Fruit fly (Drosophila melanogaster): ENCODE measurements around the gene Qtzl.

Qtzl gene

DNA sequence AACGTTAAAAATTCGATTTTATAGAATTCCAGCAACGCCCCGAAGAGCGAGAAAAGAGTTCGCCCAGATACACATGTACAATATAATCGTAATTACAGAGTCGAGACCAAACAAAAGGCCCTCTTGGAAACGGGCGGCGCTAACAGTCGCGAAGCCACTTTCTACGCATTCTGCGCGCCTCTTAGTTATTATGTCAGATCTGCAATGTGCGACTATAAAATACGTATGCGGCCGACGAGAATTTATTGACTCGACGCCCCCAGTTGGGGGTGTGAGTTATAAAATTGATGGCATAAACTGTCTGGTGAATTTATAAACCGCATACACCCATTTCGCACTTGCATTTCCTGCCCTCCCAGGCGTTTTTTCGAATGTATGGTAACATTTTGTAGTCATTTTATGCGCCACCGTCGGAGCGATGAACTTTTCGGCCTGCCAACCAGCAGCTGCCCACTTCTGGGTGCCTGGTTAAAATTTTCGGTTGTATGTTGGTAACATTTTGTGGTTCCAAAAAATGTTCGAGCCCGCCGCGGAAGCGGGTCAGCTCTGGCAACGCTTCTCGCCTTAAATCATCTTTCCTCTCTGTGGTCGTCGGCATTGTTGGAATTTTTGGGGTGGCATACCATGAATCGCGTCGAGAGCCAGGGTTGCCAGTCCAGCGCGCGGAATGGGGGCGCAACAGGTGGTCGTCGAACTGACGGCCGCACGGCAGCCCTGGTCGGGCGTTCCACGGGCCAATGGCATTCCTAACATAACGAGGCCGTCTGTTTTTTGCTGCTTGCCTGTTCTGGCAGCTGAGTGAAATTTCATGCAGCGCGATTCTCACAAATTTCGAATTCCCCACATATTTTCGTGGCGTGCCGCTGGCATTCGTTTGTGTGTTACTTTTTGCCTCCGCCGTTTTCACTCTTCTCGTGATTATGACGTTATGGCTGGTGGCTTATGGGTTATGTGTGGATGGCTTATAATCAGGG is 16.4 kb downstream of the Qtzl start (continued):
- no peak for TF ChIP-seq Gsc (GFP tag; IDR thresholded peaks at IDR 0.05)
- peak; percentile 92 for TF ChIP-seq Kr (GFP tag; optimal IDR thresholded peaks at IDR 0.05)
- no peak for TF ChIP-seq lola (GFP tag; optimal IDR thresholded peaks at IDR 0.05)
- TF ChIP-seq CG6272 (GFP tag; IDR thresholded peaks at IDR 0.05) = peak; percentile 80
- peak; percentile 80 for TF ChIP-seq CG1603 (tag; optimal IDR thresholded peaks at IDR 0.05)
- TF ChIP-seq lbe (GFP tag; optimal IDR thresholded peaks at IDR 0.05) = peak; percentile 54
- peak; percentile 43 for TF ChIP-seq CG7745 (tag; optimal IDR thresholded peaks at IDR 0.05)
- no peak for TF ChIP-seq Aef1 (GFP tag; IDR thresholded peaks at IDR 0.05)
- TF ChIP-seq nau (GFP tag; optimal IDR thresholded peaks at IDR 0.05) = no peak
- peak; percentile 77 for TF ChIP-seq zfh2 (GFP tag; optimal IDR thresholded peaks at IDR 0.05)
- peak; percentile 98 for TF ChIP-seq CG12769 (tag; optimal IDR thresholded peaks at IDR 0.05)
- TF ChIP-seq her (GFP tag; optimal IDR thresholded peaks at IDR 0.05) = peak; percentile 85
- no peak for TF ChIP-seq CG4730 (GFP tag; IDR thresholded peaks at IDR 0.05)
- TF ChIP-seq NfI (GFP tag; optimal IDR thresholded peaks at IDR 0.05) = peak; percentile 37
- peak; percentile 100 for TF ChIP-seq abd-A (tag; optimal IDR thresholded peaks at IDR 0.05)
- no peak for TF ChIP-seq CG18764 (GFP tag; optimal IDR thresholded peaks at IDR 0.05)
- TF ChIP-seq Max (GFP tag; optimal IDR thresholded peaks at IDR 0.05) = peak; percentile 34
- peak; percentile 82 for TF ChIP-seq salm (tag; optimal IDR thresholded peaks at IDR 0.05)
- peak; percentile 59 for TF ChIP-seq pum (GFP tag; optimal IDR thresholded peaks at IDR 0.05)
- TF ChIP-seq dm (GFP tag; optimal IDR thresholded peaks at IDR 0.05) = peak; percentile 84
- no peak for TF ChIP-seq lmd (GFP tag; IDR thresholded peaks at IDR 0.05)
- peak; percentile 58 for TF ChIP-seq CG1233 (GFP tag; optimal IDR thresholded peaks at IDR 0.05)
- TF ChIP-seq Gug (GFP tag; IDR thresholded peaks at IDR 0.05) = peak; percentile 91
- TF ChIP-seq esg (GFP tag; conservative IDR thresholded peaks at IDR 0.05) = no peak
- peak; percentile 74 for TF ChIP-seq Deaf1 (tag; optimal IDR thresholded peaks at IDR 0.05)
- TF ChIP-seq Dad (GFP tag; optimal IDR thresholded peaks at IDR 0.05) = peak; percentile 79
- TF ChIP-seq CG18262 (tag; optimal IDR thresholded peaks at IDR 0.05) = peak; percentile 36
- peak; percentile 66 for TF ChIP-seq btn (GFP tag; optimal IDR thresholded peaks at IDR 0.05)
- peak; percentile 32 for TF ChIP-seq fd3F (GFP tag; optimal IDR thresholded peaks at IDR 0.05)
- peak; percentile 58 for TF ChIP-seq phol (tag; optimal IDR thresholded peaks at IDR 0.05)
- no peak for TF ChIP-seq unc-4 (GFP tag; IDR thresholded peaks at IDR 0.05; ENCODE audit: partially characterized antibody)
- no peak for TF ChIP-seq ken (GFP tag; IDR thresholded peaks at IDR 0.05)
- peak; percentile 100 for TF ChIP-seq sug (tag; optimal IDR thresholded peaks at IDR 0.05)
- TF ChIP-seq CG7357 (GFP tag; IDR thresholded peaks at IDR 0.05) = peak; percentile 61; the same call in 2 of the 3 replicates
- peak; percentile 2 for TF ChIP-seq Atf3 (GFP tag; optimal IDR thresholded peaks at IDR 0.05)
- TF ChIP-seq Pdp1 (GFP tag; optimal IDR thresholded peaks at IDR 0.05) = peak; percentile 72 to 94
- peak; percentile 42 for TF ChIP-seq CG1529 (GFP tag; optimal IDR thresholded peaks at IDR 0.05)
- peak; percentile 17 for TF ChIP-seq crc (GFP tag; optimal IDR thresholded peaks at IDR 0.05)
- no peak for TF ChIP-seq aop (GFP tag; IDR thresholded peaks at IDR 0.05)
- TF ChIP-seq CG7271 (tag; optimal IDR thresholded peaks at IDR 0.05) = peak; percentile 30
- no peak for TF ChIP-seq CG10321 (GFP tag; IDR thresholded peaks at IDR 0.05)
- TF ChIP-seq ap (GFP tag; IDR thresholded peaks at IDR 0.05) = no peak
- peak; percentile 44 for TF ChIP-seq CG13296 (GFP tag; optimal IDR thresholded peaks at IDR 0.05)
- no peak for TF ChIP-seq otp (GFP tag; IDR thresholded peaks at IDR 0.05)
- TF ChIP-seq gsb-n (tag; optimal IDR thresholded peaks at IDR 0.05) = no peak
- TF ChIP-seq pfk (GFP tag; optimal IDR thresholded peaks at IDR 0.05) = peak; percentile 95
- TF ChIP-seq Tbp (GFP tag; optimal IDR thresholded peaks at IDR 0.05) = no peak
- peak; percentile 10 for TF ChIP-seq Hey (tag; optimal IDR thresholded peaks at IDR 0.05)
- peak; percentile 56 for TF ChIP-seq Abd-B (GFP tag; optimal IDR thresholded peaks at IDR 0.05)

Measured in whole organism, embryonic.